Worm (Caenorhabditis elegans): ENCODE measurements around the gene nhr-25.

Gene nhr-25

ce11 chrX:13059984-13060383 is 51.7 kb downstream of the nhr-25 start:
- no peak for TF ChIP-seq ceh-2 (tag; optimal IDR thresholded peaks at IDR 0.05)
- peak; percentile 7 for TF ChIP-seq elt-2 (tag; optimal IDR thresholded peaks at IDR 0.05)

- TF ChIP-seq madf-2 (tag; optimal IDR thresholded peaks at IDR 0.05) (no peak), ceh-6 (GFP tag; optimal IDR thresholded peaks at IDR 0.05) (no peak), ceh-9 (tag; optimal IDR thresholded peaks at IDR 0.05) (no peak), sdc-2 (tag; optimal IDR thresholded peaks at IDR 0.05) (no peak), ceh-48 (tag; optimal IDR thresholded peaks at IDR 0.05) (no peak), tbx-2 (tag; optimal IDR thresholded peaks at IDR 0.05) (no peak), sox-2 (GFP tag; IDR thresholded peaks at IDR 0.05) (no peak), ahr-1 (tag; optimal IDR thresholded peaks at IDR 0.05) (no peak), ztf-16 (tag; optimal IDR thresholded peaks at IDR 0.05) (no peak), hlh-13 (GFP tag; optimal IDR thresholded peaks at IDR 0.05) (no peak), hlh-15 (tag; optimal IDR thresholded peaks at IDR 0.05) (no peak), pros-1 (tag; optimal IDR thresholded peaks at IDR 0.05) (no peak), npax-4 (tag; optimal IDR thresholded peaks at IDR 0.05) (no peak)
Observed at ce11 chrX:13061366-13061765, 53.1 kb downstream of the nhr-25 start.

- TF ChIP-seq hlh-15 (tag; optimal IDR thresholded peaks at IDR 0.05) (no peak), lin-11 (tag; optimal IDR thresholded peaks at IDR 0.05) (no peak), C38D4.7 (GFP tag; optimal IDR thresholded peaks at IDR 0.05) (no peak), unc-55 (GFP tag; optimal IDR thresholded peaks at IDR 0.05) (no peak), sox-4 (tag; optimal IDR thresholded peaks at IDR 0.05) (no peak), fax-1 (tag; optimal IDR thresholded peaks at IDR 0.05) (no peak)
Observed at ce11 chrX:13062934-13063585, 54.8 kb downstream of the nhr-25 start, which contains the start of gene K03A11.5. TSS of gene K03A11.5 (plus strand) at chrX:13063535.
